Worm (Caenorhabditis elegans) whole organism, midembryonic: Measurements from ENCODE around the gene F08B12.4.

Source experiments
- T22C8.4 ChIP-seq: fragments of 200-800 bp; sonication (Bioruptor generic); IDR thresholded peaks from 2 replicates; pipeline ENCODE4 v1.3.6; 2022; ENCODE audit warnings: missing genetic modification characterization, missing compliant biosample characterization
- cog-1 ChIP-seq: sonication (generic microtip); optimal IDR thresholded peaks from 2 replicates; lab custom pipeline; 2016; ENCODE audit warnings: missing genetic modification characterization, missing compliant biosample characterization
- flt-1 ChIP-seq: fragments of 200-800 bp; sonication (Bioruptor generic); IDR thresholded peaks from 2 replicates; pipeline ENCODE4 v1.3.6; 2022; ENCODE audit warnings: missing genetic modification characterization, missing compliant biosample characterization
- med-1 ChIP-seq: sonication (generic microtip); optimal IDR thresholded peaks from 2 replicates; lab custom pipeline; 2017; ENCODE audit warnings: missing genetic modification characterization, mild to moderate bottlenecking, missing compliant biosample characterization, antibody characterized with exemption, missing genetic modification reagents; ENCODE audit not compliant: insufficient read depth
- tab-1 ChIP-seq: fragments of 200-800 bp; sonication (Bioruptor generic); IDR thresholded peaks from 2 replicates; pipeline ENCODE4 v1.3.6; 2022; ENCODE audit warnings: missing genetic modification characterization, missing compliant biosample characterization
- ztf-23 ChIP-seq: fragments of 200-800 bp; sonication (Bioruptor generic); IDR thresholded peaks from 2 replicates; pipeline ENCODE4 v1.3.6; 2022; ENCODE audit warnings: missing genetic modification reagents, missing genetic modification characterization, missing compliant biosample characterization
- ztf-29 ChIP-seq: fragments of 200-800 bp; sonication (Bioruptor generic); IDR thresholded peaks from 2 replicates; pipeline ENCODE4 v1.3.6; 2022; ENCODE audit warnings: missing genetic modification reagents, missing genetic modification characterization, missing compliant biosample characterization

- no peak for TF ChIP-seq tab-1 (GFP tag; lab: Robert Waterston, UW)
- no peak for TF ChIP-seq med-1 (GFP tag; lab: Kevin White, UChicago)
- no peak for TF ChIP-seq ztf-29 (GFP tag; lab: Robert Waterston, UW)
- no peak for TF ChIP-seq ztf-23 (GFP tag; lab: Robert Waterston, UW)
- no peak for TF ChIP-seq flt-1 (GFP tag; lab: Robert Waterston, UW)
- TF ChIP-seq cog-1 (tag; lab: Kevin White, UChicago) = no peak
- no peak for TF ChIP-seq T22C8.4 (GFP tag; lab: Robert Waterston, UW)
These were observed 49.1 kb upstream of the F08B12.4 start for ce11 chrX:11456665-11457064.
